Worm (Caenorhabditis elegans): Measurements from ENCODE around the gene ZK177.1.

Gene ZK177.1

DNA sequence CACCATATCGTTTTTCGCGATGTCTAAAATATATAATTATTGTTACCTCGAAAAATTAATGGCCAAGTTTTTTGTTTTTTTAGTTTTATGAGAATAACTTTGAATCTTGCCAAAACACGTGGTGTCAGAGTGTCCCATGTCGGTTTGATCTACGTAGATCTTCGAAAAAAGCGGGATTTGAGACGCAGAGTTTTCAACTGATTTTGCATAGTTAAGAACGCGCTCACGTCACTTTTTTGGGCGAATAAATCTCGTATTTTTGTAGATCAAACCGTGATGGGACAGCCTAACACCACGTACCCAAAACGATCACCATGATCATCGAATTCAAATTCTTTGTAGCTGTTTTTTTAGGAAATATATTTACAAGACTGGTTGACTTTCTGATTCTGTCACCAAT lies 30.4 kb upstream of the ZK177.1 start:
- TF ChIP-seq lin-15B (tag; optimal IDR thresholded peaks at IDR 0.05) (no peak), madf-5 (GFP tag; IDR thresholded peaks at IDR 0.05) (no peak), mep-1 (tag; optimal IDR thresholded peaks at IDR 0.05) (no peak), spr-3 (GFP tag; optimal IDR thresholded peaks at IDR 0.05) (no peak)

DNA sequence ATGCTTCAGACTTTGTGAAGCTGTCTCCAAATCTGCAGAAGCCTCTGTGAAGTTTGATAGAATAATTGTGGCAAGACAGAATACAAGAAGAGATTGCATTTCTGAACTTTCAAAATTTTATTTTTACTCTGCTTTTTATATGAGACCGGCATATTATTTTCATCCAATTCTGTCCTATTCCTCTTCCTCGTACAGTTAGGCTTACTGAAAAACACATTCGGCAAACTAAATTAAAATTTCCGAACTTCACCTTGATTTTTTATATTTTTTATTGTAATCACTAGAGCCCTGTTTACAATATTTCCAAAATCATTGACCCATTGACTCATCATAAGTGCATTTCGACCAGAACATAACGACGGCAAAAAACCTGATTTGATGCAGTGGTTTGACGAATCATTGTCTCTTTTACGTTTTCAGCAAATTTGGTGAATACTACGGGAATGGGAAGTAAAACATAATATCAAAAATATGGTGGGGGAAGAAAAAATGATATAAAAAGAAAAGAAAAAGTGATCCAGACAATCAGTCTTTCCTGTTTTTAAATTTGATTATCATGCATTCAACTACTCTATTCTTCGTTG lies 29.7 kb upstream of the ZK177.1 start, which contains the start of the genes suex-1 and F12A10.9:
suex-1 (minus strand) TSS at position 101 of the 584 bp plus-strand sequence.
F12A10.9 (plus strand) TSS at position 534 of the 584 bp plus-strand sequence.
- TF ChIP-seq nhr-102 (tag; optimal IDR thresholded peaks at IDR 0.05) (no peak), Y75B8A.6 (GFP tag; IDR thresholded peaks at IDR 0.05) (no peak), daf-8 (GFP tag; IDR thresholded peaks at IDR 0.05) (no peak), nhr-237 (tag; optimal IDR thresholded peaks at IDR 0.05) (no peak), aly-2 (tag; optimal IDR thresholded peaks at IDR 0.05) (no peak), aha-1 (tag) (peak; percentile 33)

DNA sequence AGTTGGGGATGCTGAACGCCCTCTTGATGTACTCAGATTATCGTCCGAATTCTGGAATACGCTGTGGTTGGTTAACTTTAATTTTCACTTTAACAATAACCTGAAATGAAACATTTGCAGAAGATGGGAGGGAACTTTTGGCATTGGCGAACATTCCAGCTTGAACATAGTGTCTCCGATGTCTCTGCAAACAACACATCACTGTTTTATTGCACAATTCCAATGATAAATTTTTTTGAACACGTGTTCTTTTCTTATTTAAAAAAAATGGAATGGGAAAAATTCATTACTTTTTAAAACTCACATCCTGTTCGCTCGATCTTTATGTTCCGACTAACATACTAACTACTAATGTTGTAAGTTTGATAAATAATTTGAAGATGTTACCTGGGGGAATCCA lies 27.5 kb upstream of the ZK177.1 start, which contains the start of gene fzy-1:
fzy-1 (plus strand) TSS at position 301 of the 400 bp plus-strand sequence.
- no peak for TF ChIP-seq mep-1 (tag; optimal IDR thresholded peaks at IDR 0.05)
- no peak for TF ChIP-seq snpc-1.2 (GFP tag; IDR thresholded peaks at IDR 0.05)
- no peak for TF ChIP-seq zfp-2 (tag; optimal IDR thresholded peaks at IDR 0.05)
- no peak for TF ChIP-seq Y5F2A.4 (GFP tag; optimal IDR thresholded peaks at IDR 0.05)
- TF ChIP-seq lim-7 (GFP tag; IDR thresholded peaks at IDR 0.05) = no peak
- TF ChIP-seq zip-2 (tag; optimal IDR thresholded peaks at IDR 0.05) = no peak
- TF ChIP-seq attf-4 (tag; optimal IDR thresholded peaks at IDR 0.05) = no peak
- no peak for TF ChIP-seq nhr-237 (tag; optimal IDR thresholded peaks at IDR 0.05)
- no peak for TF ChIP-seq dpl-1 (GFP tag; optimal IDR thresholded peaks at IDR 0.05)
- no peak for TF ChIP-seq lir-3 (tag; optimal IDR thresholded peaks at IDR 0.05)
- no peak for TF ChIP-seq ceh-20 (GFP tag; IDR thresholded peaks at IDR 0.05)
- no peak for TF ChIP-seq F49E8.2 (tag; optimal IDR thresholded peaks at IDR 0.05; ENCODE audit: borderline replicate concordance)
- TF ChIP-seq fos-1 (tag; optimal IDR thresholded peaks at IDR 0.05) = no peak
- no peak for TF ChIP-seq hlh-11 (tag; optimal IDR thresholded peaks at IDR 0.05)
- no peak for TF ChIP-seq lin-38 (GFP tag; IDR thresholded peaks at IDR 0.05)
- no peak for TF ChIP-seq pha-4 (GFP tag; IDR thresholded peaks at IDR 0.05)
- no peak for TF ChIP-seq pha-4 (tag; optimal IDR thresholded peaks at IDR 0.05)

DNA sequence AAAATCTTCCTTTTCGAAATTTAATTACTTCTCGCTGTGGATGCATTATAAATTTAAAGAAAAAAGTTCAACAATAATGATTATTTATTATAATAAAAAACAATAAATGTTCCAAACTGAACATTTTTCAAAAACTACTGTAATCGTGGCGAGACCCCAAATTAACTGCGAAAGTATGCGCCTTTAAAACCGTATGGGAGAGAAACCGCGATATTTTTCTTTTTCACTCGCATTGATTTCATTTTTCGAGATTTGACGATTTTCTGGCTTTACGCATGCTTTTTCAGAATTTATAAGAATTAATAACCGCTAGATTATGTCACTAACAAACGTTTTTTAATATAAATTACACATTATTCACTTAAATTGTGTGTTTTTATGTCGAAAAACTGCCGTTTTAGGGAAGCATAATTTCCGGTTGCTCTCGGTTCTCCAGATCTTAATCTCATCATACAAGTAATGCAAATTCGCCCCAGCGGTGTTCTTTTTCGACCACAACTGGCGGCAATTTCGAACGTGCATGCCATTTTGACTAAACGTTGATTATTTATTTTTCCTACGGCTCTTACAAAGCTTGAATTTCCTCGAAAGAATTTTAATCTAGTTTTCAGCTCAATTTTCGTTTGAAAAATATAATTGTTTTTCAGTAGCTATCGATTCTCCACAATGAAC lies 26.8 kb upstream of the ZK177.1 start, which contains the start of gene F12A10.8:
F12A10.8 (minus strand) TSS at position 79 of the 672 bp plus-strand sequence.
- TF ChIP-seq F49E8.2 (tag; optimal IDR thresholded peaks at IDR 0.05; ENCODE audit: borderline replicate concordance) (no peak), ces-1 (GFP tag; optimal IDR thresholded peaks at IDR 0.05) (peak; percentile 35), lin-38 (GFP tag; IDR thresholded peaks at IDR 0.05) (peak; percentile 64), dpl-1 (GFP tag; optimal IDR thresholded peaks at IDR 0.05) (peak; percentile 71), aha-1 (tag) (peak; percentile 79), hlh-30 (tag; optimal IDR thresholded peaks at IDR 0.05; ENCODE audit: insufficient read depth) (peak; percentile 31)

DNA sequence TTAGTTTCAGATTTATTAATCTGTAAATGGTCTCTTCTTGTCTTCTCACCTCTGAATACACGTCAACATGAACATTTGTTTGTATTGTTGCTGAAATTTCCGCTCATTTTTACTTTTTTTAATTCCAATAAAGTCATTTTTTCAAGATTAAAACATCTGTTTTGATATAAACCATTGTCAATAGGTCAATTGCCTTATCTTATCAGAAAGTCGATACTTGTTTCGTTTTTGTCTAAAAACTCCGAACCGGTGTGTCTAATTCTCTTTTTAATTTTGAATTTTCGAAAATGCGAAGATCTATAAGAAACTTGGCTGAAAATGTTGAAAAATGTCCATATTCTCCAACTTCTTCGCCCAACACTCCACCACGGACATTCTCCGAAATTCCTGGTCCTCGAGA lies 24.2 kb upstream of the ZK177.1 start, which contains the start of gene cyp-44A1:
cyp-44A1 (plus strand) TSS at position 285 of the 400 bp plus-strand sequence.
- TF ChIP-seq spr-1 (tag; optimal IDR thresholded peaks at IDR 0.05) (no peak), pqm-1 (tag; optimal IDR thresholded peaks at IDR 0.05) (peak; percentile 3), daf-16 (GFP tag; optimal IDR thresholded peaks at IDR 0.05) (no peak), daf-16 (tag; optimal IDR thresholded peaks at IDR 0.05) (peak; percentile 78), lin-38 (GFP tag; IDR thresholded peaks at IDR 0.05) (no peak), hmg-1.1 (GFP tag; IDR thresholded peaks at IDR 0.05) (no peak), rbr-2 (tag; optimal IDR thresholded peaks at IDR 0.05) (no peak), mdl-1 (tag; optimal IDR thresholded peaks at IDR 0.05) (no peak), lsy-2 (tag; optimal IDR thresholded peaks at IDR 0.05) (no peak), zip-11 (GFP tag; IDR thresholded peaks at IDR 0.05) (no peak)
